Worm (Caenorhabditis elegans) whole organism, mixed stage, embryonic: ENCODE measurements around the gene lelo-4.

ENCODE experiments used
- blmp-1 ChIP-seq: fragments of 150-350 bp; optimal IDR thresholded peaks from 2 replicates; lab custom pipeline; 2014; ENCODE audit warnings: missing biosample characterization, missing genetic modification characterization
- elt-1 ChIP-seq: sonication (generic microtip); optimal IDR thresholded peaks from 2 replicates; lab custom pipeline; 2017; ENCODE audit warnings: missing genetic modification characterization, mild to moderate bottlenecking, missing compliant biosample characterization, antibody characterized with exemption, moderate library complexity, borderline replicate concordance; ENCODE audit not compliant: insufficient read depth
- elt-3 ChIP-seq: fragments of 150-350 bp; optimal IDR thresholded peaks from 2 replicates; lab custom pipeline; 2014; ENCODE audit warnings: missing biosample characterization, missing genetic modification characterization
- lin-13 ChIP-seq: fragments of 150-350 bp; optimal IDR thresholded peaks from 2 replicates; lab custom pipeline; 2014; ENCODE audit warnings: missing biosample characterization, missing genetic modification characterization
- lin-32 ChIP-seq: fragments of 200-800 bp; sonication (Bioruptor generic); optimal IDR thresholded peaks from 2 replicates; lab custom pipeline; 2018; ENCODE audit warnings: mild to moderate bottlenecking, missing genetic modification characterization, missing compliant biosample characterization
- mep-1 ChIP-seq: fragments of 150-350 bp; optimal IDR thresholded peaks from 2 replicates; lab custom pipeline; 2017; ENCODE audit warnings: missing biosample characterization, missing genetic modification reagents, missing genetic modification characterization, inconsistent platforms
- nhr-12 ChIP-seq: fragments of 150-350 bp; optimal IDR thresholded peaks from 2 replicates; lab custom pipeline; 2014; ENCODE audit warnings: missing biosample characterization, missing genetic modification characterization
- nhr-237 ChIP-seq: fragments of 150-350 bp; optimal IDR thresholded peaks from 2 replicates; lab custom pipeline; 2014; ENCODE audit warnings: missing biosample characterization, missing genetic modification characterization
- nhr-28 ChIP-seq: fragments of 150-350 bp; optimal IDR thresholded peaks from 2 replicates; lab custom pipeline; 2014; ENCODE audit warnings: missing biosample characterization, missing genetic modification characterization
- sem-2 ChIP-seq: fragments of 200-800 bp; sonication (Bioruptor generic); optimal IDR thresholded peaks from 2 replicates; lab custom pipeline; 2018; ENCODE audit warnings: mild to moderate bottlenecking, missing genetic modification characterization, missing compliant biosample characterization
- sptf-1 ChIP-seq: sonication (generic microtip); optimal IDR thresholded peaks from 2 replicates; lab custom pipeline; 2017; ENCODE audit warnings: mild to moderate bottlenecking, missing genetic modification characterization, moderate library complexity, missing compliant biosample characterization
- unc-39 ChIP-seq: fragments of 150-350 bp; optimal IDR thresholded peaks from 2 replicates; lab custom pipeline; 2014; ENCODE audit warnings: missing biosample characterization, missing genetic modification characterization
- unc-62 ChIP-seq: fragments of 150-350 bp; optimal IDR thresholded peaks from 2 replicates; lab custom pipeline; 2014; ENCODE audit warnings: missing biosample characterization, missing genetic modification reagents, missing genetic modification characterization
- ztf-11 ChIP-seq: fragments of 150-350 bp; optimal IDR thresholded peaks from 2 replicates; lab custom pipeline; 2014; ENCODE audit warnings: missing biosample characterization, missing genetic modification characterization

ce11 chrII:5765318-5765717 lies 50.6 kb downstream of the lelo-4 start, which contains the start of gene ifb-1:
- TF ChIP-seq elt-3 (tag; lab: Kevin White, UChicago) (no peak), blmp-1 (tag; lab: Kevin White, UChicago) (no peak), nhr-12 (tag; lab: Kevin White, UChicago) (no peak), unc-62 (GFP tag; lab: Kevin White, UChicago) (no peak), nhr-28 (tag; lab: Kevin White, UChicago) (no peak), sptf-1 (tag; lab: Kevin White, UChicago) (no peak), lin-32 (GFP tag; lab: Kevin White, UChicago) (no peak), nhr-237 (tag; lab: Kevin White, UChicago) (no peak), elt-1 (no peak), unc-39 (tag; lab: Kevin White, UChicago) (no peak), ztf-11 (tag; lab: Kevin White, UChicago) (no peak), mep-1 (tag; lab: Kevin White, UChicago) (no peak), lin-13 (tag; lab: Kevin White, UChicago) (no peak), sem-2 (no peak)
